Worm (Caenorhabditis elegans) whole organism, L1 larva: Measurements from ENCODE around the gene str-188.
A peak's percentile ranks its signal among the peaks of the same experiment; 100 is the strongest.

Source experiments
- C16A3.4 ChIP-seq: fragments of 150-350 bp; optimal IDR thresholded peaks from 2 replicates; lab custom pipeline; 2014; ENCODE audit warnings: missing biosample characterization, missing genetic modification characterization
- F16B12.6 ChIP-seq: fragments of 150-350 bp; optimal IDR thresholded peaks from 2 replicates; lab custom pipeline; 2014; ENCODE audit warnings: missing biosample characterization, missing genetic modification characterization
- aha-1 ChIP-seq: fragments of 150-350 bp; optimal IDR thresholded peaks from 2 replicates; lab custom pipeline; 2014; ENCODE audit warnings: missing biosample characterization, missing genetic modification characterization
- alr-1 ChIP-seq: fragments of 200-800 bp; sonication (Bioruptor generic); optimal IDR thresholded peaks from 2 replicates; lab custom pipeline; 2018; ENCODE audit warnings: borderline replicate concordance, mild to moderate bottlenecking, missing genetic modification characterization, missing compliant biosample characterization
- aly-2 ChIP-seq: fragments of 150-350 bp; optimal IDR thresholded peaks from 2 replicates; lab custom pipeline; 2014; ENCODE audit warnings: missing biosample characterization, missing genetic modification characterization
- ama-1 ChIP-seq: fragments of 150-350 bp; optimal IDR thresholded peaks from 2 replicates; lab custom pipeline; 2014
- blmp-1 ChIP-seq: fragments of 150-350 bp; optimal IDR thresholded peaks from 2 replicates; lab custom pipeline; 2014; ENCODE audit warnings: missing biosample characterization, missing genetic modification characterization
- ceh-82 ChIP-seq, 3 experiments: fragments of 150-350 bp in 1 of 3; sonication (generic microtip) in 2 of 3; optimal IDR thresholded peaks; 2 replicates each; lab custom pipeline; 2014 to 2017; ENCODE audit warnings: missing biosample characterization in 3 of 3, missing genetic modification characterization in 3 of 3
- ces-1 ChIP-seq: fragments of 150-350 bp; optimal IDR thresholded peaks from 2 replicates; lab custom pipeline; 2014; ENCODE audit warnings: missing biosample characterization, missing genetic modification reagents, missing genetic modification characterization
- dpl-1 ChIP-seq, 3 experiments: fragments of 150-350 bp in 2 of 3; sonication (generic microtip) in 1 of 3; optimal IDR thresholded peaks; 2 replicates each; lab custom pipeline; 2014 to 2017; ENCODE audit warnings: missing biosample characterization in 3 of 3, missing genetic modification characterization in 3 of 3, missing genetic modification reagents in 3 of 3
- efl-1 ChIP-seq, 4 experiments: fragments of 150-350 bp; optimal IDR thresholded peaks in 3 of 4; peaks in 1 of 4; 1 replicate in 1 of 4; 2 replicates in 3 of 4; lab custom pipeline; 2014; ENCODE audit warnings: missing biosample characterization in 2 of 4, missing genetic modification characterization in 2 of 4, missing genetic modification reagents in 2 of 4
- elt-2 ChIP-seq: sonication (generic microtip); optimal IDR thresholded peaks from 2 replicates; lab custom pipeline; 2016; ENCODE audit warnings: missing genetic modification characterization, mild to moderate bottlenecking, inconsistent platforms, missing compliant biosample characterization, missing genetic modification reagents
- elt-3 ChIP-seq, 6 experiments: fragments of 150-350 bp in 1 of 6; sonication (generic microtip); optimal IDR thresholded peaks; 2 replicates each; lab custom pipeline; 2017 to 2018; ENCODE audit warnings: missing biosample characterization in 6 of 6, missing genetic modification characterization in 6 of 6, inconsistent platforms in 1 of 6
- fkh-4 ChIP-seq: sonication (generic microtip); optimal IDR thresholded peaks from 2 replicates; lab custom pipeline; 2016; ENCODE audit warnings: missing compliant biosample characterization, missing genetic modification characterization, borderline replicate concordance
- fos-1 ChIP-seq: fragments of 150-350 bp; optimal IDR thresholded peaks from 2 replicates; lab custom pipeline; 2014; ENCODE audit warnings: missing biosample characterization, missing genetic modification characterization
- irx-1 ChIP-seq: sonication (generic microtip); optimal IDR thresholded peaks from 2 replicates; lab custom pipeline; 2016; ENCODE audit warnings: missing genetic modification characterization, missing compliant biosample characterization
- jun-1 ChIP-seq: fragments of 150-350 bp; optimal IDR thresholded peaks from 2 replicates; lab custom pipeline; 2014; ENCODE audit warnings: missing biosample characterization, missing genetic modification reagents, missing genetic modification characterization
- lin-14 ChIP-seq: fragments of 200-800 bp; sonication (Bioruptor generic); optimal IDR thresholded peaks from 2 replicates; lab custom pipeline; 2018; ENCODE audit warnings: mild to moderate bottlenecking, missing genetic modification characterization, moderate library complexity, missing compliant biosample characterization
- lin-15B ChIP-seq: fragments of 150-350 bp; sonication (generic microtip); optimal IDR thresholded peaks from 3 replicates; lab custom pipeline; 2014; ENCODE audit warnings: missing biosample characterization, missing genetic modification characterization
- lin-35 ChIP-seq, 2 experiments: fragments of 150-350 bp; optimal IDR thresholded peaks; 2 replicates each; lab custom pipeline; 2014; ENCODE audit warnings: missing biosample characterization in 2 of 2, missing genetic modification characterization in 2 of 2, missing genetic modification reagents in 2 of 2
- lir-3 ChIP-seq: sonication (generic microtip); optimal IDR thresholded peaks from 2 replicates; lab custom pipeline; 2016; ENCODE audit warnings: mild to moderate bottlenecking, missing genetic modification characterization, moderate library complexity, missing compliant biosample characterization; ENCODE audit not compliant: poor library complexity
- lsy-2 ChIP-seq, 2 experiments: fragments of 150-350 bp; optimal IDR thresholded peaks; 2 replicates each; lab custom pipeline; 2014; ENCODE audit warnings: missing biosample characterization in 2 of 2, missing genetic modification characterization in 2 of 2
- mep-1 ChIP-seq: fragments of 150-350 bp; optimal IDR thresholded peaks from 2 replicates; lab custom pipeline; 2014; ENCODE audit warnings: missing biosample characterization, missing genetic modification characterization
- nhr-11 ChIP-seq: fragments of 150-350 bp; optimal IDR thresholded peaks from 2 replicates; lab custom pipeline; 2014; ENCODE audit warnings: missing biosample characterization, missing genetic modification characterization
- nhr-19 ChIP-seq: fragments of 200-800 bp; sonication (Bioruptor generic); conservative IDR thresholded peaks from 2 replicates; pipeline ENCODE4 v1.3.6; 2022; ENCODE audit warnings: missing genetic modification characterization, missing compliant biosample characterization
- nhr-20 ChIP-seq: sonication (generic microtip); optimal IDR thresholded peaks from 2 replicates; lab custom pipeline; 2016; ENCODE audit warnings: mild to moderate bottlenecking, missing genetic modification characterization, missing compliant biosample characterization
- nhr-237 ChIP-seq: fragments of 150-350 bp; optimal IDR thresholded peaks from 2 replicates; lab custom pipeline; 2014; ENCODE audit warnings: missing biosample characterization, missing genetic modification characterization
- nhr-47 ChIP-seq: sonication (generic microtip); optimal IDR thresholded peaks from 2 replicates; lab custom pipeline; 2016; ENCODE audit warnings: mild to moderate bottlenecking, missing genetic modification characterization, moderate library complexity, missing compliant biosample characterization
- nhr-71 ChIP-seq: sonication (generic microtip); optimal IDR thresholded peaks from 2 replicates; lab custom pipeline; 2016; ENCODE audit warnings: mild to moderate bottlenecking, missing genetic modification characterization, moderate library complexity, missing compliant biosample characterization
- nhr-77 ChIP-seq: fragments of 150-350 bp; optimal IDR thresholded peaks from 2 replicates; lab custom pipeline; 2014; ENCODE audit warnings: missing biosample characterization, missing genetic modification characterization
- nhr-85 ChIP-seq: sonication (generic microtip); peaks from one replicate; lab custom pipeline; 2016; ENCODE audit warnings: missing genetic modification characterization, inconsistent platforms, missing compliant biosample characterization
- pag-3 ChIP-seq: sonication (generic microtip); optimal IDR thresholded peaks from 2 replicates; lab custom pipeline; 2017; ENCODE audit warnings: missing genetic modification characterization, mild to moderate bottlenecking, missing compliant biosample characterization, antibody characterized with exemption, borderline replicate concordance; ENCODE audit not compliant: insufficient read depth
- rnt-1 ChIP-seq: sonication (generic microtip); optimal IDR thresholded peaks from 2 replicates; lab custom pipeline; 2016; ENCODE audit warnings: mild to moderate bottlenecking, missing genetic modification characterization, moderate library complexity, missing compliant biosample characterization
- snpc-4 ChIP-seq: fragments of 150-350 bp; optimal IDR thresholded peaks from 2 replicates; lab custom pipeline; 2014; ENCODE audit warnings: missing biosample characterization, missing genetic modification characterization
- snu-23 ChIP-seq: sonication (generic microtip); optimal IDR thresholded peaks from 2 replicates; lab custom pipeline; 2016; ENCODE audit warnings: missing genetic modification characterization, missing compliant biosample characterization
- swsn-7 ChIP-seq: sonication (generic microtip); optimal IDR thresholded peaks from 2 replicates; lab custom pipeline; 2016; ENCODE audit warnings: missing genetic modification characterization, missing compliant biosample characterization
- tbx-2 ChIP-seq: sonication (generic microtip); optimal IDR thresholded peaks from 2 replicates; lab custom pipeline; 2016; ENCODE audit warnings: missing genetic modification characterization, missing compliant biosample characterization
- unc-30 ChIP-seq: sonication (generic microtip); optimal IDR thresholded peaks from 2 replicates; lab custom pipeline; 2017; ENCODE audit warnings: missing biosample characterization, missing genetic modification characterization
- vab-15 ChIP-seq: sonication (generic microtip); optimal IDR thresholded peaks from 2 replicates; lab custom pipeline; 2017; ENCODE audit warnings: missing genotype, mild to moderate bottlenecking, missing genetic modification characterization, missing compliant biosample characterization
- xbp-1 ChIP-seq: sonication (generic microtip); optimal IDR thresholded peaks from 2 replicates; lab custom pipeline; 2016; ENCODE audit warnings: missing genetic modification characterization, missing compliant biosample characterization

str-188 gene

DNA sequence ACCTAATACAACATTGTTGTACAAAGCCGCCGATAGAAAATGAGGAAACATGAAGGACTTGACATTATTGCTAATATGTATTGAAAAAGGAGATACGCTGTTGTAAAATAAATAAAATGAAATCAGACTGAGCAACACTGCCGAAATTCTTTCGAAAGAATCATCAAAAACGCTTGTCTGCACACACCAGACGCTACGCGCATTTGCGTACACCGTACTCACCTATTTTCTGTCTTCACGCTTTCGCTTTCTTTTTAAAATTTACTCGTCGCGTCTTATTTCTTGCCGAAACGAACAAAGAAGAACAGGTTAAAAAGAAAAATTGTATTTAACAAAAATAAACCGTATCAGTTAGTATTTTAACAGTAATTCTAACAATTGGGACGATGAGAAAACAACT is 25.8 kb upstream of the str-188 start (continued):
- peak; percentile 42 for TF ChIP-seq swsn-7 (tag; lab: Kevin White, UChicago)
- TF ChIP-seq lin-15B (tag; lab: Kevin White, UChicago), result peak; percentile 5
- TF ChIP-seq nhr-47, result no peak
- TF ChIP-seq ama-1, result no peak
- TF ChIP-seq xbp-1 (tag; lab: Kevin White, UChicago), result peak; percentile 39
- no peak for TF ChIP-seq nhr-85
- TF ChIP-seq vab-15 (tag; lab: Kevin White, UChicago), result no peak
- peak in 1 of 3 experiments; percentile 59 for TF ChIP-seq ceh-82 (tag; optimal IDR thresholded peaks at IDR 0.05; lab: Kevin White, UChicago)
- TF ChIP-seq nhr-19 (GFP tag; lab: Robert Waterston, UW), result peak; percentile 21; the same call in 1 of the 2 replicates

DNA sequence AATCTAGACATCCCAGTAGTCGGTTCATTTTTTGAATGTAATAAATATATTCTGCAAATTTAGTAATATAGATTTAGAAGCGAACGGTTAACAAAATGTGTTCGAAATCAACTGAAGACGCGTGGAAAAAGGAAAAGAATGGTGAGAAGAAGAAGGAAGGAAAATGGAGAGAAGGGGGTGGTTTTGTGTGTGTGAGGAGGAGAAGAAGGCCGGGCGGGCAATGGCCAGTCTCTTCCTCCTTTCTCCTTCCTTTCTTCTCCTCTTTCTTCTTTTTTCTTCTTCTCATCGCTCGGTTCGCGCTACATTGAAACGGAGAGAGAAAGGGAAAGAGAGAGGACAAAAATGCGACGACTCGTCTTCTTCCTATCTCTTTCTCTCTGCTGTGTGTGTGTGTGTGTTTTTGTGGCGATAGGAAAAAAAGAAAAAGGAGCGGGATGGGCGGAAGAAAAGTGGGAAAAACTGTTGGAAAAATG is 24.4 kb upstream of the str-188 start, which contains the start of gene ztf-9:
TSS of gene ztf-9 (minus strand) at position 51 of the 473 bp plus-strand sequence.
- TF ChIP-seq lin-35 (GFP tag; optimal IDR thresholded peaks at IDR 0.05; lab: Kevin White, UChicago) (peak; percentile 16 to 47), rnt-1 (tag; lab: Kevin White, UChicago) (peak; percentile 50), nhr-237 (tag; lab: Kevin White, UChicago) (no peak), xbp-1 (tag; lab: Kevin White, UChicago) (peak; percentile 11), alr-1 (no peak), aha-1 (tag; lab: Kevin White, UChicago) (no peak), swsn-7 (tag; lab: Kevin White, UChicago) (peak; percentile 22), ces-1 (no peak), jun-1 (tag; lab: Kevin White, UChicago) (peak; percentile 6), nhr-47 (peak; percentile 38), lsy-2 (tag; optimal IDR thresholded peaks at IDR 0.05; lab: Kevin White, UChicago) (peak in 1 of 2 experiments; percentile 76), pag-3 (no peak), ama-1 (no peak), aly-2 (tag; lab: Kevin White, UChicago) (no peak), snu-23 (peak; percentile 59), lin-14 (GFP tag; lab: Kevin White, UChicago) (peak; percentile 87), C16A3.4 (tag; lab: Kevin White, UChicago) (peak; percentile 40), lir-3 (tag; lab: Kevin White, UChicago) (no peak), fos-1 (tag; lab: Kevin White, UChicago) (peak; percentile 13), ceh-82 (tag; optimal IDR thresholded peaks at IDR 0.05; lab: Kevin White, UChicago) (peak in 1 of 3 experiments; percentile 49), unc-30 (no peak), dpl-1 (GFP tag; optimal IDR thresholded peaks at IDR 0.05; lab: Kevin White, UChicago) (peak in 2 of 3 experiments; percentile 5 to 33), nhr-71 (tag; lab: Kevin White, UChicago) (peak; percentile 40), elt-3 (tag; optimal IDR thresholded peaks at IDR 0.05; lab: Kevin White, UChicago) (peak in 2 of 6 experiments; percentile 32 to 35), mep-1 (tag; lab: Kevin White, UChicago) (peak; percentile 78), F16B12.6 (tag; lab: Kevin White, UChicago) (peak; percentile 58), nhr-20 (tag; lab: Kevin White, UChicago) (peak; percentile 17), nhr-11 (tag; lab: Kevin White, UChicago) (no peak), blmp-1 (tag; lab: Kevin White, UChicago) (peak; percentile 99), tbx-2 (peak; percentile 43), irx-1 (tag; lab: Kevin White, UChicago) (peak; percentile 16), nhr-77 (tag; lab: Kevin White, UChicago) (peak; percentile 39), snpc-4 (no peak), elt-2 (tag; lab: Kevin White, UChicago) (peak; percentile 30), fkh-4 (tag; lab: Kevin White, UChicago) (no peak), efl-1 (optimal IDR thresholded peaks at IDR 0.05; lab: Kevin White, UChicago) (peak; percentile 30), efl-1 (GFP tag; optimal IDR thresholded peaks at IDR 0.05 in 1 of 2; lab: Kevin White, UChicago) (peak in 1 of 2 experiments; percentile 83)
